Fruit fly (Drosophila melanogaster) whole organism, pupa: Measurements from ENCODE around the gene CG32547.

Source experiments
- CG10348 ChIP-seq: fragments of 200-800 bp; sonication (Bioruptor generic); IDR thresholded peaks from 2 replicates; pipeline ENCODE4 v1.3.6; 2022; ENCODE audit warnings: missing biosample characterization, missing genetic modification characterization
- CG12605 ChIP-seq: fragments of 200-800 bp; sonication (Bioruptor generic); IDR thresholded peaks from 2 replicates; pipeline ENCODE4 v1.3.6; 2022; ENCODE audit warnings: missing biosample characterization, missing genetic modification characterization
- CG13204 ChIP-seq: fragments of 200-800 bp; sonication (Bioruptor generic); optimal IDR thresholded peaks from 2 replicates; lab custom pipeline; 2018; ENCODE audit warnings: missing biosample characterization, mild to moderate bottlenecking, missing genetic modification characterization, moderate library complexity
- CG14655 ChIP-seq: fragments of 200-800 bp; sonication (Bioruptor generic); optimal IDR thresholded peaks from 3 replicates; lab custom pipeline; 2017; ENCODE audit warnings: mild to moderate bottlenecking, missing biosample characterization, missing genetic modification reagents, missing genetic modification characterization
- CG15710 ChIP-seq: fragments of 200-800 bp; sonication (Bioruptor generic); optimal IDR thresholded peaks from 2 replicates; lab custom pipeline; 2018; ENCODE audit warnings: missing biosample characterization, mild to moderate bottlenecking, missing genetic modification characterization, moderate library complexity
- CG17806 ChIP-seq: fragments of 200-800 bp; sonication (Bioruptor generic); optimal IDR thresholded peaks from 2 replicates; lab custom pipeline; 2018; ENCODE audit warnings: missing biosample characterization, mild to moderate bottlenecking, missing genetic modification characterization, moderate library complexity
- CG32121 ChIP-seq: fragments of 200-800 bp; sonication (Bioruptor generic); IDR thresholded peaks from 2 replicates; pipeline ENCODE4 v1.3.6; 2022; ENCODE audit warnings: missing biosample characterization, missing genetic modification characterization
- CG34367 ChIP-seq: fragments of 200-800 bp; sonication (Bioruptor generic); optimal IDR thresholded peaks from 2 replicates; lab custom pipeline; 2018; ENCODE audit warnings: missing biosample characterization, mild to moderate bottlenecking, missing genetic modification characterization
- CG4496 ChIP-seq: fragments of 200-800 bp; sonication (Bioruptor generic); IDR thresholded peaks from 3 replicates; pipeline ENCODE4 v1.3.6; 2022; ENCODE audit warnings: missing biosample characterization, missing genetic modification characterization
- CG8159 ChIP-seq: fragments of 200-800 bp; sonication (Bioruptor generic); optimal IDR thresholded peaks from 3 replicates; lab custom pipeline; 2018; ENCODE audit warnings: missing biosample characterization, mild to moderate bottlenecking, missing genetic modification characterization, moderate library complexity
- CG8301 ChIP-seq: fragments of 200-800 bp; sonication (Bioruptor generic); optimal IDR thresholded peaks from 2 replicates; lab custom pipeline; 2018; ENCODE audit warnings: missing biosample characterization, mild to moderate bottlenecking, missing genetic modification characterization
- CG9948 ChIP-seq: fragments of 200-800 bp; sonication (Bioruptor generic); optimal IDR thresholded peaks from 2 replicates; lab custom pipeline; 2018; ENCODE audit warnings: missing biosample characterization, mild to moderate bottlenecking, missing genetic modification characterization, moderate library complexity
- D1 ChIP-seq: fragments of 200-800 bp; sonication (Bioruptor generic); optimal IDR thresholded peaks from 2 replicates; lab custom pipeline; 2018; ENCODE audit warnings: missing biosample characterization, mild to moderate bottlenecking, missing genetic modification characterization, moderate library complexity
- EcR ChIP-seq: fragments of 200-800 bp; sonication (Bioruptor generic); optimal IDR thresholded peaks from 3 replicates; lab custom pipeline; 2019; ENCODE audit warnings: missing biosample characterization, missing genetic modification characterization, mild to moderate bottlenecking, moderate library complexity, missing genetic modification reagents
- Ets98B ChIP-seq: fragments of 200-800 bp; sonication (Bioruptor generic); IDR thresholded peaks from 2 replicates; pipeline ENCODE4 v1.3.6; 2022; ENCODE audit warnings: missing biosample characterization, missing genetic modification characterization
- Pif1A ChIP-seq: fragments of 200-800 bp; sonication (Bioruptor generic); optimal IDR thresholded peaks from 3 replicates; lab custom pipeline; 2016; ENCODE audit warnings: missing biosample characterization, missing genetic modification characterization
- Pif1B ChIP-seq: fragments of 200-800 bp; sonication (Bioruptor generic); optimal IDR thresholded peaks from 3 replicates; lab custom pipeline; 2016; ENCODE audit warnings: missing biosample characterization, missing genetic modification characterization
- Snoo ChIP-seq: fragments of 200-800 bp; sonication (Bioruptor generic); optimal IDR thresholded peaks from 3 replicates; lab custom pipeline; 2017; ENCODE audit warnings: missing biosample characterization, mild to moderate bottlenecking, missing genetic modification characterization, inconsistent platforms
- fd96Ca ChIP-seq: fragments of 200-800 bp; sonication (Bioruptor generic); IDR thresholded peaks from 3 replicates; pipeline ENCODE4 v1.3.6; 2022; ENCODE audit warnings: missing biosample characterization, missing genetic modification characterization
- gl ChIP-seq: fragments of 200-800 bp; sonication (Bioruptor generic); optimal IDR thresholded peaks from 2 replicates; lab custom pipeline; 2018; ENCODE audit warnings: missing biosample characterization, mild to moderate bottlenecking, missing genetic modification characterization
- rn ChIP-seq: fragments of 200-800 bp; sonication (Bioruptor generic); IDR thresholded peaks from 2 replicates; pipeline ENCODE4 v1.3.6; 2022; ENCODE audit warnings: missing biosample characterization, missing genetic modification characterization

Gene CG32547

DNA sequence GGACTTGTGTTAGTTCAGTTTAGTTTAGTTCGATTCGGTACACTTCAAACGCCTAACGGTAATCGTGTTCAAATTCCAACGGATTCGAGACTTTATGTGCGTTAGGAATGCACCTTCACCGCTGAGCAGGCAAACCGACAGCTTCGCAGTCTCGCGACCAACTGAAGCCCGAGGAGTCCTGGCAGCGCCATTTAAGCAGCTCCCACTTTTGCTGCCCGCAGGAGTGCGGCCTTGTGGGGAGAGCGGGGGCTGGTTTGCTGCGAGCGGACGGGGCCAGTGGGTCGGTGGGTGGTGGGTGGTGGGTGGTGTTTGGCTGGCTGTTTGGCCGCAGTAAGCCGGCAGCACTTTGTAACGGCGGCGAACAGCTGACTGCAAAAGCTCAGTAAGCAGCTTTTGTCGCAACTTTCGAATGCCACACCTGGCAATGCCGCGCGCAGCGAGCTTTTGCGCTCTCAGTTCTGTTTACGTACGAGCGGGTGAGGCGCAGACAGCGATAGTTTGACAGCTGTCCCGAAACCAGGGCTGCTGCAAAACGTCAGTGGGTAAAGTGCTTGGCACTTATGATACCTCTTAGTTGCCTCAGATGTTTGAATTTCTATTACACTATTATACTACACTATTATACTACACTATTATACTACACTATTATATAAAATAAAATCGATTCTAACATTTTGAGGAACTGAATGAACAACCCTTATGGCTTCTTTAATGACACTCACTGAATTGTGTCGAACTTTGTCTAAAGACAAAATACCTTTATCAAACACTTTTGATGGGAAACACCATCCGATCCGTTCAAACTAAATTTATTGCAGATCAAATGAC is at the start of gene CG32547:
Gene CG32547, minus strand, starts transcription at position 181 of the 828 bp plus-strand sequence.
- TF ChIP-seq rn (GFP tag; lab: Robert Waterston, UW) (no peak), CG17806 (tag; lab: Kevin White, UChicago) (peak; percentile 32), Pif1A (GFP tag; lab: Kevin White, UChicago) (peak; percentile 21), CG34367 (no peak), Ets98B (peak; percentile 28; the same call in 1 of the 2 replicates), CG4496 (peak; percentile 42; the same call in 2 of the 3 replicates), CG8301 (tag; lab: Kevin White, UChicago) (peak; percentile 19), CG14655 (peak; percentile 3), CG9948 (tag; lab: Kevin White, UChicago) (no peak), EcR (GFP tag; lab: Kevin White, UChicago) (no peak), D1 (no peak), Pif1B (GFP tag; lab: Kevin White, UChicago) (peak; percentile 13), CG15710 (tag; lab: Kevin White, UChicago) (no peak), CG8159 (tag; lab: Kevin White, UChicago) (peak; percentile 18), CG32121 (GFP tag; lab: Robert Waterston, UW) (0 out of 2 replicates have a peak, but pooled peaks have one; percentile 22), Snoo (tag; lab: Kevin White, UChicago) (no peak)

- no peak for TF ChIP-seq fd96Ca (GFP tag; lab: Robert Waterston, UW)
- no peak for TF ChIP-seq CG14655
- TF ChIP-seq Pif1A (GFP tag; lab: Kevin White, UChicago) = no peak
- no peak for TF ChIP-seq CG17806 (tag; lab: Kevin White, UChicago)
- no peak for TF ChIP-seq Pif1B (GFP tag; lab: Kevin White, UChicago)
- no peak for TF ChIP-seq CG9948 (tag; lab: Kevin White, UChicago)
- TF ChIP-seq CG32121 (GFP tag; lab: Robert Waterston, UW) = no peak
- TF ChIP-seq CG10348 = no peak
- no peak for TF ChIP-seq D1
- no peak for TF ChIP-seq CG12605 (GFP tag; lab: Robert Waterston, UW)
Measured at dm6 chrX:18528166-18528733, 49.0 kb upstream of the CG32547 start, which contains the start of the genes CG15042 and CG15047. TSS of gene CG15042 (minus strand) at chrX:18528266. TSS of gene CG15047 (plus strand) at chrX:18528683.

- TF ChIP-seq CG12605 (GFP tag; lab: Robert Waterston, UW) = no peak
- peak; percentile 3 for TF ChIP-seq Snoo (tag; lab: Kevin White, UChicago)
- no peak for TF ChIP-seq CG13204 (GFP tag; lab: Kevin White, UChicago)
- no peak for TF ChIP-seq Pif1B (GFP tag; lab: Kevin White, UChicago)
- TF ChIP-seq EcR (GFP tag; lab: Kevin White, UChicago) = no peak
- TF ChIP-seq Ets98B = no peak
- peak; percentile 44 for TF ChIP-seq CG17806 (tag; lab: Kevin White, UChicago)
- peak; percentile 14 for TF ChIP-seq CG34367
- TF ChIP-seq CG15710 (tag; lab: Kevin White, UChicago) = peak; percentile 49
- peak; percentile 52 for TF ChIP-seq CG8301 (tag; lab: Kevin White, UChicago)
- no peak for TF ChIP-seq fd96Ca (GFP tag; lab: Robert Waterston, UW)
- no peak for TF ChIP-seq rn (GFP tag; lab: Robert Waterston, UW)
- peak; percentile 41 for TF ChIP-seq CG9948 (tag; lab: Kevin White, UChicago)
- TF ChIP-seq CG32121 (GFP tag; lab: Robert Waterston, UW) = no peak
- no peak for TF ChIP-seq gl (tag; lab: Kevin White, UChicago)
- TF ChIP-seq CG4496 = no peak
- TF ChIP-seq CG8159 (tag; lab: Kevin White, UChicago) = peak; percentile 70
- no peak for TF ChIP-seq D1
- TF ChIP-seq CG14655 = peak; percentile 66
- TF ChIP-seq Pif1A (GFP tag; lab: Kevin White, UChicago) = peak; percentile 24
- no peak for TF ChIP-seq CG10348
Measured at dm6 chrX:18524594-18525266, 45.4 kb upstream of the CG32547 start.

DNA sequence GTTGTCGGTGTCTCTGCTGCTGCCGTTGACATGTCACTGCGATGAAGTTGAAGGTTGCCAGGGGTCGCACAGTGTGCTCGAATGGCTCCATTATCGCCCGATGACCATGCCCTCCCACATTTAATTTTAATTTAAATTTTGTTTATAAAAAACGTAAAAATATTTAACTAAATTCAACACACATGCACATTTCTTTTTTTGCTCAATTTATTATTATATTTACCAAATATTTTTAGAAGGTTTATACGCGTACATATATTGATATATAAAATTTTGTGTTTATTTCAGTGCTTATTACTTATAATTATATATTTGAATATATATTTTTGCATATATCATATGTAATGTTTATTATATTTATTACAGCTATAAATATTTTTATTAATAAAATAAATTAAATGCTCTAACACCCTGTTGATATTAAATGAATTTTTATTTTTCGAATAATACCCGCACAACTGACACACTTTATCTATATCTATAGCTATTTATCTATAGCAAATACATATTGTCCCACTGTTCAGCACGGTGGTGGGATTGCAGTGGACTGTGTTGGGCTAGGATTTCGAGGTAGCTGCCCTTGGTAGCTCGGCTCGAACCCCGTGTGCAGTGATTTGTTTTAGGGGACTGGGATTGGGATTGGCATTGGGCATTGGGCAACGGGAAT is 44.0 kb upstream of the CG32547 start:
- TF ChIP-seq CG4496 = no peak
- no peak for TF ChIP-seq CG14655
- TF ChIP-seq Pif1B (GFP tag; lab: Kevin White, UChicago) = no peak
- no peak for TF ChIP-seq CG8159 (tag; lab: Kevin White, UChicago)
- TF ChIP-seq CG12605 (GFP tag; lab: Robert Waterston, UW) = no peak
- no peak for TF ChIP-seq Snoo (tag; lab: Kevin White, UChicago)
- TF ChIP-seq CG32121 (GFP tag; lab: Robert Waterston, UW) = no peak
- TF ChIP-seq EcR (GFP tag; lab: Kevin White, UChicago) = no peak
- TF ChIP-seq Ets98B = no peak
